3 worm cellular contexts compared by ENCODE assay signal in the genomic region with DNA sequence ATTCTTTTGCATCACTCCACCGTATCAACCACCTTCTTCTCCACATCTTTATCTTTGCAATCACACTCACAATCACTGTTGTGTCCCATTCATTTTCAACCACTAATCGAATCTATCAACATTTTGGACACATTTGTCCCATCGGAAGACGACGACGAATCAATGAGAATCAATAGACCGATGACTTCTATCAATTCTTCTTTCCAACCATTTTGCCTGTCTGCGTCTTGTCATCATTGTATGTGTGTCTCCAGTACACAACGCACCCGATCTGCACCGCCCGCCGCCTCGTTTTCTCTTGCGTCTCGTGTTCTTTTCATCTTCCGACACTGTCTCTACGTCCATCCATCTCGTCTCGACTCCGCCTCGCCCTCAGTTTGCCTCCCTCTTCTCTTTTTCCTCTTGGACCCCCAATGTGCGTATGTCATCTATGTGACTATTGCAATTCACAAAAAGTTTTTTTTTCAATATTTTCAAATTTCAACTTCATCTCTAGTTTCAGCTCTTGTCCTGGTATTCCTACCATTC.
TF ChIP-seq lines count a peak whose summit lies in the region.

A gene (plus strand): TSS at position 478 of the 528 bp plus-strand sequence.

TF ChIP-seq in whole organism, L1 larva, 84 proteins besides CTCF, POLR2A, EP300 and RAD21 (continued from another document and continues in another):
- peak; percentile 88 to 93 (median 93) for TF ChIP-seq ceh-82 (tag; optimal IDR thresholded peaks at IDR 0.05; lab: Kevin White, UChicago)
- TF ChIP-seq nhr-77 (tag; optimal IDR thresholded peaks at IDR 0.05; lab: Kevin White, UChicago): peak; percentile 79
- peak; percentile 61 for TF ChIP-seq isw-1 (GFP tag; IDR thresholded peaks at IDR 0.05; lab: Robert Waterston, UW)
- no peak for TF ChIP-seq ceh-63 (GFP tag; optimal IDR thresholded peaks at IDR 0.05; lab: Kevin White, UChicago)
- peak; percentile 51 for TF ChIP-seq elt-2 (tag; optimal IDR thresholded peaks at IDR 0.05; lab: Kevin White, UChicago)
- TF ChIP-seq lin-13 (GFP tag; optimal IDR thresholded peaks at IDR 0.05; lab: Kevin White, UChicago): peak; percentile 54
- TF ChIP-seq snu-23 (GFP tag; optimal IDR thresholded peaks at IDR 0.05; lab: Kevin White, UChicago): peak; percentile 95
- TF ChIP-seq nhr-237 (tag; optimal IDR thresholded peaks at IDR 0.05; lab: Kevin White, UChicago): peak; percentile 48
- TF ChIP-seq hpl-2 (GFP tag; optimal IDR thresholded peaks at IDR 0.05; lab: Kevin White, UChicago): peak; percentile 18
- peak; percentile 84 for TF ChIP-seq rnt-1 (tag; optimal IDR thresholded peaks at IDR 0.05; lab: Kevin White, UChicago)
- TF ChIP-seq unc-30 (tag; optimal IDR thresholded peaks at IDR 0.05; lab: Kevin White, UChicago): no peak
- TF ChIP-seq vab-15 (tag; optimal IDR thresholded peaks at IDR 0.05; lab: Kevin White, UChicago): no peak
- no peak for TF ChIP-seq aly-2 (tag; optimal IDR thresholded peaks at IDR 0.05; lab: Kevin White, UChicago)
- peak in 1 of 2 experiments; percentile 90 for TF ChIP-seq mdl-1 (tag; optimal IDR thresholded peaks at IDR 0.05; lab: Kevin White, UChicago)
- no peak for TF ChIP-seq lin-15B (tag; optimal IDR thresholded peaks at IDR 0.05; lab: Kevin White, UChicago)
- no peak for TF ChIP-seq sptf-1 (tag; optimal IDR thresholded peaks at IDR 0.05; lab: Kevin White, UChicago)
- TF ChIP-seq unc-98 (GFP tag; IDR thresholded peaks at IDR 0.05; lab: Robert Waterston, UW): no peak
- TF ChIP-seq lir-3 (tag; optimal IDR thresholded peaks at IDR 0.05; lab: Kevin White, UChicago; ENCODE audit: poor library complexity): peak; percentile 6
- peak; percentile 78 for TF ChIP-seq nhr-11 (tag; optimal IDR thresholded peaks at IDR 0.05; lab: Kevin White, UChicago)
- TF ChIP-seq ama-1 (optimal IDR thresholded peaks at IDR 0.05; lab: Kevin White, UChicago): no peak
- no peak for TF ChIP-seq mef-2 (tag; optimal IDR thresholded peaks at IDR 0.05; lab: Kevin White, UChicago)
- TF ChIP-seq ztf-4 (tag; optimal IDR thresholded peaks at IDR 0.05; lab: Kevin White, UChicago): peak; percentile 86
- peak; percentile 86 for TF ChIP-seq swsn-7 (tag; optimal IDR thresholded peaks at IDR 0.05; lab: Kevin White, UChicago)
- TF ChIP-seq C34B4.2 (tag; optimal IDR thresholded peaks at IDR 0.05; lab: Kevin White, UChicago): no peak
- no peak for TF ChIP-seq fkh-4 (tag; optimal IDR thresholded peaks at IDR 0.05; lab: Kevin White, UChicago; ENCODE audit: borderline replicate concordance)
- TF ChIP-seq nhr-19 (GFP tag; conservative IDR thresholded peaks at IDR 0.05; lab: Robert Waterston, UW): peak; percentile 91
- TF ChIP-seq hlh-17 (GFP tag; optimal IDR thresholded peaks at IDR 0.05; lab: Kevin White, UChicago; ENCODE audit: borderline replicate concordance): no peak
- TF ChIP-seq nhr-47 (tag; optimal IDR thresholded peaks at IDR 0.05; lab: Kevin White, UChicago): peak; percentile 91
- TF ChIP-seq egl-27 (tag; optimal IDR thresholded peaks at IDR 0.05; lab: Kevin White, UChicago): peak; percentile 71 to 90
- TF ChIP-seq sup-37 (GFP tag; optimal IDR thresholded peaks at IDR 0.05; lab: Kevin White, UChicago): no peak
- TF ChIP-seq irx-1 (tag; optimal IDR thresholded peaks at IDR 0.05; lab: Kevin White, UChicago): peak; percentile 77
- TF ChIP-seq mep-1 (tag; optimal IDR thresholded peaks at IDR 0.05; lab: Kevin White, UChicago): peak; percentile 86
- peak; percentile 99 for TF ChIP-seq lin-14 (GFP tag; optimal IDR thresholded peaks at IDR 0.05; lab: Kevin White, UChicago)
- peak; percentile 29 to 43 (median 43) for TF ChIP-seq dpl-1 (GFP tag; optimal IDR thresholded peaks at IDR 0.05; lab: Kevin White, UChicago)
- no peak for TF ChIP-seq ets-5 (GFP tag; IDR thresholded peaks at IDR 0.05; lab: Robert Waterston, UW)
- peak; percentile 91 for TF ChIP-seq nhr-90 (tag; optimal IDR thresholded peaks at IDR 0.05; lab: Kevin White, UChicago; ENCODE audit: poor library complexity)
- TF ChIP-seq pqm-1 (tag; optimal IDR thresholded peaks at IDR 0.05; lab: Kevin White, UChicago): no peak
- no peak for TF ChIP-seq fkh-8 (tag; optimal IDR thresholded peaks at IDR 0.05; lab: Kevin White, UChicago)
- peak; percentile 3 for TF ChIP-seq lin-39 (tag; optimal IDR thresholded peaks at IDR 0.05; lab: Kevin White, UChicago)
- TF ChIP-seq aha-1 (tag; optimal IDR thresholded peaks at IDR 0.05; lab: Kevin White, UChicago): peak; percentile 14
- no peak for TF ChIP-seq F16B12.6 (tag; optimal IDR thresholded peaks at IDR 0.05; lab: Kevin White, UChicago)
- TF ChIP-seq pax-3 (tag; optimal IDR thresholded peaks at IDR 0.05; lab: Kevin White, UChicago): no peak

TF ChIP-seq in whole organism, L3 larva, 47 proteins besides CTCF, POLR2A, EP300 and RAD21 (continued from another document):
- TF ChIP-seq zag-1 (tag; optimal IDR thresholded peaks at IDR 0.05; lab: Kevin White, UChicago) (no peak), egl-27 (tag; optimal IDR thresholded peaks at IDR 0.05; lab: Kevin White, UChicago) (peak; percentile 85), ceh-82 (tag; optimal IDR thresholded peaks at IDR 0.05; lab: Kevin White, UChicago) (peak; percentile 70), aly-2 (tag; optimal IDR thresholded peaks at IDR 0.05; lab: Kevin White, UChicago) (no peak), pqm-1 (tag; optimal IDR thresholded peaks at IDR 0.05; lab: Kevin White, UChicago) (peak; percentile 86), nhr-43 (tag; optimal IDR thresholded peaks at IDR 0.05; lab: Kevin White, UChicago; ENCODE audit: poor library complexity, severe bottlenecking) (peak; percentile 98), ztf-4 (tag; optimal IDR thresholded peaks at IDR 0.05; lab: Kevin White, UChicago) (peak; percentile 53), lin-39 (tag; optimal IDR thresholded peaks at IDR 0.05; lab: Kevin White, UChicago) (peak; percentile 88), lin-15B (tag; optimal IDR thresholded peaks at IDR 0.05; lab: Kevin White, UChicago) (peak; percentile 21), snpc-4 (tag; optimal IDR thresholded peaks at IDR 0.05; lab: Kevin White, UChicago) (peak; percentile 21), unc-39 (tag; optimal IDR thresholded peaks at IDR 0.05; lab: Kevin White, UChicago) (no peak), sea-2 (GFP tag; optimal IDR thresholded peaks at IDR 0.05; lab: Kevin White, UChicago) (peak; percentile 51), fos-1 (tag; optimal IDR thresholded peaks at IDR 0.05; lab: Kevin White, UChicago) (no peak), ceh-28 (tag; optimal IDR thresholded peaks at IDR 0.05; lab: Kevin White, UChicago) (peak; percentile 81), nhr-11 (tag; optimal IDR thresholded peaks at IDR 0.05; lab: Kevin White, UChicago) (peak; percentile 48), elt-1 (tag; optimal IDR thresholded peaks at IDR 0.05; lab: Kevin White, UChicago) (peak; percentile 44), nhr-77 (tag; optimal IDR thresholded peaks at IDR 0.05; lab: Kevin White, UChicago) (no peak), nhr-76 (tag; optimal IDR thresholded peaks at IDR 0.05; lab: Kevin White, UChicago) (no peak), ztf-11 (tag; optimal IDR thresholded peaks at IDR 0.05; lab: Kevin White, UChicago) (no peak), hmg-11 (tag; optimal IDR thresholded peaks at IDR 0.05; lab: Kevin White, UChicago) (peak; percentile 67), unc-62 (GFP tag; optimal IDR thresholded peaks at IDR 0.05; lab: Kevin White, UChicago) (peak; percentile 78), nhr-28 (tag; optimal IDR thresholded peaks at IDR 0.05; lab: Kevin White, UChicago) (peak; percentile 23), skn-1 (tag; optimal IDR thresholded peaks at IDR 0.05; lab: Kevin White, UChicago) (peak; percentile 34), pha-4 (tag; optimal IDR thresholded peaks at IDR 0.05; lab: Kevin White, UChicago) (peak; percentile 96), fkh-2 (tag; optimal IDR thresholded peaks at IDR 0.05; lab: Kevin White, UChicago) (no peak), ceh-16 (tag; optimal IDR thresholded peaks at IDR 0.05; lab: Kevin White, UChicago) (no peak), nhr-67 (tag; optimal IDR thresholded peaks at IDR 0.05; lab: Kevin White, UChicago) (no peak), elt-3 (tag; optimal IDR thresholded peaks at IDR 0.05; lab: Kevin White, UChicago) (peak; percentile 60 to 90 (median 85)), ceh-9 (tag; optimal IDR thresholded peaks at IDR 0.05; lab: Kevin White, UChicago) (no peak)
TF ChIP-seq in whole organism, L3 larva: peak in this region for 28.

TF ChIP-seq in whole organism, young adult, 124 proteins besides CTCF, POLR2A, EP300 and RAD21 (continued from another document):
- TF ChIP-seq dpl-1 (GFP tag; optimal IDR thresholded peaks at IDR 0.05; lab: Kevin White, UChicago): no peak
- peak; percentile 58; the same call in 1 of the 2 replicates for TF ChIP-seq B0336.3 (GFP tag; IDR thresholded peaks at IDR 0.05; lab: Robert Waterston, UW)
- TF ChIP-seq lin-35 (GFP tag; optimal IDR thresholded peaks at IDR 0.05; lab: Kevin White, UChicago): peak in 1 of 3 experiments; percentile 59
- peak; percentile 80 for TF ChIP-seq nhr-80 (tag; optimal IDR thresholded peaks at IDR 0.05; lab: Kevin White, UChicago)
- peak; percentile 62 for TF ChIP-seq gei-17 (GFP tag; optimal IDR thresholded peaks at IDR 0.05; lab: Kevin White, UChicago)
- peak; percentile 56 for TF ChIP-seq tbp1 (GFP tag; optimal IDR thresholded peaks at IDR 0.05; lab: Kevin White, UChicago)
- 0 out of 2 replicates have a peak, but pooled peaks have one; percentile 37 for TF ChIP-seq lag-1 (GFP tag; IDR thresholded peaks at IDR 0.05; lab: Robert Waterston, UW)
- TF ChIP-seq nhr-90 (tag; optimal IDR thresholded peaks at IDR 0.05; lab: Kevin White, UChicago): peak; percentile 9
- TF ChIP-seq attf-5 (GFP tag; optimal IDR thresholded peaks at IDR 0.05; lab: Kevin White, UChicago): peak; percentile 54
